Worm (Caenorhabditis elegans) whole organism, L4 larva: ENCODE measurements around the gene chin-1.
"Not testable (repeated sequence)": the region's sequence is repeated elsewhere in the genome, so short reads cannot be mapped to it uniquely, and the experiment has no call there.

ENCODE experiments used
- ceh-44 ChIP-seq: fragments of 200-800 bp; sonication (Bioruptor generic); IDR thresholded peaks from 2 replicates; pipeline ENCODE4 v1.3.6; 2022; ENCODE audit warnings: missing genetic modification reagents, missing genetic modification characterization, missing compliant biosample characterization
- pha-4 ChIP-seq, 2 experiments: fragments of 150-350 bp in 1 of 2; fragments of 200-800 bp in 1 of 2; sonication (Bioruptor generic) in 1 of 2; IDR thresholded peaks in 1 of 2; optimal IDR thresholded peaks in 1 of 2; 2 replicates each; pipeline versions ENCODE4 v1.3.6 to Lab custom; 2014 to 2022; ENCODE audit warnings: missing genetic modification characterization in 2 of 2, missing genetic modification reagents in 2 of 2, missing biosample characterization in 1 of 2, missing compliant biosample characterization in 1 of 2

- not testable (repeated sequence) for TF ChIP-seq ceh-44; pha-4 (GFP tag; IDR thresholded peaks at IDR 0.05; lab: Robert Waterston, UW); pha-4 (tag; optimal IDR thresholded peaks at IDR 0.05; lab: Kevin White, UChicago)
These were observed 20.1 kb upstream of the chin-1 start for ce11 chrIII:1056989-1057687.
